Fruit fly (Drosophila melanogaster) whole organism, embryonic: ENCODE data around the gene dunk.

Experiments
- BEAF-32 ChIP-seq: fragments of 200-800 bp; sonication (Bioruptor generic); optimal IDR thresholded peaks from 3 replicates; lab custom pipeline; 2017; ENCODE audit warnings: missing biosample characterization, missing genetic modification characterization, mild to moderate bottlenecking, moderate library complexity, missing genetic modification reagents
- CG1024 ChIP-seq: fragments of 200-800 bp; sonication (Bioruptor generic); IDR thresholded peaks from 2 replicates; pipeline ENCODE4 v1.3.6; 2022; ENCODE audit warnings: missing biosample characterization, missing genetic modification characterization
- CG11560 ChIP-seq: fragments of 200-800 bp; sonication (Bioruptor generic); IDR thresholded peaks from 3 replicates; pipeline ENCODE4 v1.3.6; 2022; ENCODE audit warnings: missing biosample characterization, missing genetic modification characterization
- CG11723 ChIP-seq: fragments of 200-800 bp; sonication (Bioruptor generic); optimal IDR thresholded peaks from 2 replicates; lab custom pipeline; 2017; ENCODE audit warnings: missing biosample characterization, mild to moderate bottlenecking, missing genetic modification characterization
- CG14860 ChIP-seq: fragments of 200-800 bp; sonication (Bioruptor generic); IDR thresholded peaks from 3 replicates; pipeline ENCODE4 v1.3.6; 2022; ENCODE audit warnings: missing biosample characterization, missing genetic modification characterization; ENCODE audit not compliant: partially characterized antibody
- CG1602 ChIP-seq: fragments of 200-800 bp; sonication (Bioruptor generic); optimal IDR thresholded peaks from 3 replicates; lab custom pipeline; 2016; ENCODE audit warnings: missing biosample characterization, missing genetic modification characterization
- CG1603 ChIP-seq: fragments of 200-800 bp; sonication (Bioruptor generic); optimal IDR thresholded peaks from 2 replicates; lab custom pipeline; 2019; ENCODE audit warnings: missing biosample characterization, mild to moderate bottlenecking, missing genetic modification characterization, moderate library complexity
- CG2116 ChIP-seq: fragments of 200-800 bp; sonication (Bioruptor generic); optimal IDR thresholded peaks from 3 replicates; lab custom pipeline; 2018; ENCODE audit warnings: missing biosample characterization, mild to moderate bottlenecking, missing genetic modification characterization
- CG2129 ChIP-seq: fragments of 200-800 bp; sonication (Bioruptor generic); IDR thresholded peaks from 2 replicates; pipeline ENCODE4 v1.3.6; 2022; ENCODE audit warnings: missing biosample characterization, missing genetic modification characterization; ENCODE audit not compliant: partially characterized antibody
- CG2889 ChIP-seq: fragments of 200-800 bp; sonication (Bioruptor generic); IDR thresholded peaks from 3 replicates; pipeline ENCODE4 v1.3.6; 2022; ENCODE audit warnings: missing biosample characterization, missing genetic modification characterization
- CG30020 ChIP-seq: fragments of 200-800 bp; optimal IDR thresholded peaks from 2 replicates; lab custom pipeline; 2019; ENCODE audit warnings: missing biosample characterization, mild to moderate bottlenecking, missing genetic modification characterization, moderate library complexity
- CG3995 ChIP-seq: fragments of 200-800 bp; sonication (Bioruptor generic); optimal IDR thresholded peaks from 3 replicates; lab custom pipeline; 2016; ENCODE audit warnings: missing biosample characterization, missing genetic modification characterization
- CG42726 ChIP-seq: fragments of 200-800 bp; sonication (Bioruptor generic); IDR thresholded peaks from 2 replicates; pipeline ENCODE4 v1.3.6; 2022; ENCODE audit warnings: missing biosample characterization, missing genetic modification characterization; ENCODE audit not compliant: partially characterized antibody
- CG5953 ChIP-seq: fragments of 200-800 bp; sonication (Bioruptor generic); IDR thresholded peaks from 2 replicates; pipeline ENCODE4 v1.3.6; 2022; ENCODE audit warnings: missing biosample characterization, missing genetic modification characterization
- CG7357 ChIP-seq: fragments of 200-800 bp; sonication (Bioruptor generic); IDR thresholded peaks from 3 replicates; pipeline ENCODE4 v1.3.6; 2022; ENCODE audit warnings: missing biosample characterization, missing genetic modification characterization
- CG8290 ChIP-seq, 3 experiments: fragments of 200-800 bp; sonication (Bioruptor generic); optimal IDR thresholded peaks; 2 replicates each; lab custom pipeline; 2016 to 2019; ENCODE audit warnings: missing biosample characterization in 3 of 3, missing genetic modification characterization in 3 of 3, mild to moderate bottlenecking in 2 of 3, moderate library complexity in 1 of 3
- CG9727 ChIP-seq: fragments of 200-800 bp; sonication (Bioruptor generic); optimal IDR thresholded peaks from 3 replicates; lab custom pipeline; 2017; ENCODE audit warnings: missing biosample characterization, mild to moderate bottlenecking, missing genetic modification characterization
- Camta ChIP-seq: fragments of 200-800 bp; sonication (Bioruptor generic); optimal IDR thresholded peaks from 2 replicates; lab custom pipeline; 2016; ENCODE audit warnings: missing biosample characterization, missing genetic modification characterization
- Chrac-16 ChIP-seq: fragments of 200-800 bp; sonication (Bioruptor generic); optimal IDR thresholded peaks from 3 replicates; lab custom pipeline; 2016; ENCODE audit warnings: missing biosample characterization, missing genetic modification characterization
- D19A ChIP-seq: fragments of 200-800 bp; optimal IDR thresholded peaks from 3 replicates; lab custom pipeline; 2019; ENCODE audit warnings: missing biosample characterization, mild to moderate bottlenecking, missing genetic modification characterization, moderate library complexity
- Dll ChIP-seq: fragments of 200-800 bp; sonication (Bioruptor generic); IDR thresholded peaks from 4 replicates; pipeline ENCODE4 v1.3.6; 2022; ENCODE audit warnings: missing biosample characterization, missing genetic modification characterization; ENCODE audit not compliant: partially characterized antibody
- Ets65A ChIP-seq: fragments of 200-800 bp; sonication (Bioruptor generic); peaks from one replicate; lab custom pipeline; 2016; ENCODE audit warnings: missing biosample characterization, missing genetic modification characterization
- Ets97D ChIP-seq: fragments of 200-800 bp; sonication (Bioruptor generic); optimal IDR thresholded peaks from 3 replicates; lab custom pipeline; 2016; ENCODE audit warnings: missing biosample characterization, missing genetic modification characterization
- Hr3 ChIP-seq: fragments of 200-800 bp; sonication (Bioruptor generic); optimal IDR thresholded peaks from 3 replicates; lab custom pipeline; 2016; ENCODE audit warnings: missing biosample characterization, missing genetic modification characterization
- Hsf ChIP-seq: fragments of 200-800 bp; sonication (Bioruptor generic); optimal IDR thresholded peaks from 3 replicates; lab custom pipeline; 2016; ENCODE audit warnings: missing biosample characterization, missing genetic modification characterization
- Lhr ChIP-seq: fragments of 200-800 bp; sonication (Bioruptor generic); optimal IDR thresholded peaks from 3 replicates; lab custom pipeline; 2017; ENCODE audit warnings: mild to moderate bottlenecking, missing biosample characterization, missing genetic modification reagents, missing genetic modification characterization
- Neu2 ChIP-seq: fragments of 200-800 bp; sonication (Bioruptor generic); optimal IDR thresholded peaks from 3 replicates; lab custom pipeline; 2016; ENCODE audit warnings: missing biosample characterization, missing genetic modification characterization, borderline replicate concordance
- Scr ChIP-seq: fragments of 200-800 bp; sonication (Bioruptor generic); IDR thresholded peaks from 2 replicates; pipeline ENCODE4 v1.3.6; 2022; ENCODE audit warnings: missing biosample characterization, missing genetic modification characterization; ENCODE audit not compliant: partially characterized antibody
- Sry-δ ChIP-seq: fragments of 200-800 bp; sonication (Bioruptor generic); optimal IDR thresholded peaks from 2 replicates; lab custom pipeline; 2016; ENCODE audit warnings: missing biosample characterization, missing genetic modification characterization
- Xbp1 ChIP-seq: fragments of 200-800 bp; sonication (Bioruptor generic); optimal IDR thresholded peaks from 3 replicates; lab custom pipeline; 2016; ENCODE audit warnings: missing biosample characterization, mild to moderate bottlenecking, missing genetic modification characterization
- ab ChIP-seq: fragments of 200-800 bp; sonication (Bioruptor generic); optimal IDR thresholded peaks from 2 replicates; lab custom pipeline; 2016; ENCODE audit warnings: missing biosample characterization, missing genetic modification characterization
- amos ChIP-seq: fragments of 200-800 bp; sonication (Bioruptor generic); IDR thresholded peaks from 2 replicates; pipeline ENCODE4 v1.3.6; 2022; ENCODE audit warnings: missing biosample characterization, missing genetic modification characterization; ENCODE audit not compliant: partially characterized antibody
- ash1 ChIP-seq: fragments of 200-800 bp; sonication (Bioruptor generic); optimal IDR thresholded peaks from 2 replicates; lab custom pipeline; 2018; ENCODE audit warnings: missing biosample characterization, mild to moderate bottlenecking, missing genetic modification characterization
- bbx ChIP-seq: fragments of 200-800 bp; sonication (Bioruptor generic); IDR thresholded peaks from 2 replicates; pipeline ENCODE4 v1.3.6; 2022; ENCODE audit warnings: missing biosample characterization, missing genetic modification characterization; ENCODE audit not compliant: partially characterized antibody
- eve ChIP-seq, 2 experiments: fragments of >200 bp; optimal IDR thresholded peaks; 2 replicates each; lab custom pipeline; 2017; ENCODE audit warnings: missing biosample characterization in 2 of 2, missing genetic modification characterization in 2 of 2
- gem ChIP-seq: fragments of 200-800 bp; sonication (Bioruptor generic); optimal IDR thresholded peaks from 2 replicates; lab custom pipeline; 2019; ENCODE audit warnings: missing biosample characterization, mild to moderate bottlenecking, missing genetic modification characterization, moderate library complexity
- hbn ChIP-seq: fragments of 200-800 bp; sonication (Bioruptor generic); IDR thresholded peaks from 2 replicates; pipeline ENCODE4 v1.3.6; 2022; ENCODE audit warnings: missing biosample characterization, missing genetic modification characterization; ENCODE audit not compliant: partially characterized antibody
- jumu ChIP-seq: fragments of 200-800 bp; sonication (Bioruptor generic); optimal IDR thresholded peaks from 3 replicates; lab custom pipeline; 2016; ENCODE audit warnings: missing biosample characterization, missing genetic modification characterization
- nerfin-2 ChIP-seq: fragments of 200-800 bp; sonication (Bioruptor generic); IDR thresholded peaks from 2 replicates; pipeline ENCODE4 v1.3.6; 2022; ENCODE audit warnings: missing biosample characterization, missing genetic modification characterization; ENCODE audit not compliant: partially characterized antibody
- p53 ChIP-seq: fragments of 200-800 bp; sonication (Bioruptor generic); optimal IDR thresholded peaks from 2 replicates; lab custom pipeline; 2016; ENCODE audit warnings: missing biosample characterization, missing genetic modification characterization
- phol ChIP-seq: fragments of 200-800 bp; sonication (Bioruptor generic); optimal IDR thresholded peaks from 3 replicates; lab custom pipeline; 2018; ENCODE audit warnings: missing biosample characterization, mild to moderate bottlenecking, missing genetic modification characterization, moderate library complexity
- pzg ChIP-seq: fragments of 200-800 bp; sonication (Bioruptor generic); optimal IDR thresholded peaks from 3 replicates; lab custom pipeline; 2018; ENCODE audit warnings: missing biosample characterization, mild to moderate bottlenecking, missing genetic modification characterization, moderate library complexity
- repo ChIP-seq: fragments of 200-800 bp; sonication (Bioruptor generic); optimal IDR thresholded peaks from 2 replicates; lab custom pipeline; 2016; ENCODE audit warnings: missing biosample characterization, missing genetic modification characterization
- row ChIP-seq: fragments of 200-800 bp; sonication (Bioruptor generic); IDR thresholded peaks from 3 replicates; pipeline ENCODE4 v1.3.6; 2022; ENCODE audit warnings: missing biosample characterization, missing genetic modification characterization
- sens ChIP-seq: fragments of 200-800 bp; sonication (Bioruptor generic); peaks from one replicate; lab custom pipeline; 2016; ENCODE audit warnings: missing biosample characterization, missing genetic modification characterization
- ssp ChIP-seq: fragments of 200-800 bp; sonication (Bioruptor generic); IDR thresholded peaks from 2 replicates; pipeline ENCODE4 v1.3.6; 2022; ENCODE audit warnings: missing biosample characterization, missing genetic modification characterization
- stwl ChIP-seq: fragments of 200-800 bp; sonication (Bioruptor generic); optimal IDR thresholded peaks from 3 replicates; lab custom pipeline; 2018; ENCODE audit warnings: missing biosample characterization, mild to moderate bottlenecking, missing genetic modification characterization, moderate library complexity

The dunk gene

DNA sequence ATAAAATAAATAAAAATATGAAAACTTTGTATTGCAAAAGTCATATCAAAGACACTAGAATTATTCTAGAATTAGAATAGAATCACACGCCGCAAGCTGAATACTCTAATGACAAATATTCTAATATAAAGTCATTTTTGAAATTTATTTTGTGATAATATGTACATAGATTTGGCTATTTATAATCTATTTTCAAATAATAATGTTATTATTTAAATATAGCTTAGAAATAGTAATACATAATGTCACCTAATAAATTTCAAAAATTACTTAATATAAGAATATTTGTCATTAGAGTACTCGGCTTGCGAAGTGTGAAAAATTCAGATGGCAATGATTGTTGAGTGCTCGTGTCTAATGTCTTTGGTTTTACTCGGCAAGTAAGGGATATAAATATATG, 37.0 kb upstream of the dunk start:
- TF ChIP-seq D19A (tag; lab: Kevin White, UChicago) = peak; percentile 95
- TF ChIP-seq, all 482 proteins: peak for 1; not testable (repeated sequence) for 481

DNA sequence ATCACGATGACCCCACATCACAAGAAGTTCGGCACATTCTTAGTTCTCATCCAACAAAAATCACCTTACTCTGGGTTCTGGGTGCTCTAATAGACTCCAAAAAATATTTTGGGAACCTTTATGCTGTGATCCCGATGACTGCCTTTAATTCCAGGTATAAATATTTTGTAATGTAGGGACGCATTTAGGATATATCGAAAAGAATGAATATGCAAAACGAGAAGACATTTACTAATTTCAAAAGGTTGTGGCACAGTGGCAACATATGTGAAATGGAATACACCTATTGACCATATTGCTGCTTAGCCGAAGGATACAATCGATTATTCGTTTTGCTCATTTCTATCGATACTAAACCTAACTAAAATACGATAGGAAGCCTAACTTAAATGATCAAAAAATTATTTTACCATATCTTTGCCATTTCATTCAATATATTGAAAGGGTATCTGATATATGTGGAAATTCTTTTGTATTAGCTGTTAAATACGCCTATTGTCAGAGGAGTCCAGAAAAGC, 30.5 kb upstream of the dunk start, which contains the start of gene CG3651:
Gene CG3651, plus strand, starts transcription at position 468 of the 518 bp plus-strand sequence.
- TF ChIP-seq CG1603 (tag; lab: Kevin White, UChicago) (peak; percentile 80), ab (GFP tag; lab: Kevin White, UChicago) (no peak), stwl (tag; lab: Kevin White, UChicago) (peak; percentile 56), Dll (GFP tag; lab: Robert Waterston, UW) (peak; percentile 77), Ets97D (peak; percentile 32), CG2129 (GFP tag; lab: Robert Waterston, UW) (0 out of 2 replicates have a peak, but pooled peaks have one; percentile 14), Camta (GFP tag; lab: Kevin White, UChicago) (no peak), Hsf (GFP tag; lab: Kevin White, UChicago) (peak; percentile 13), Ets65A (GFP tag; lab: Kevin White, UChicago) (peak; percentile 74), Xbp1 (GFP tag; lab: Kevin White, UChicago) (peak; percentile 2), sens (GFP tag; lab: Kevin White, UChicago) (peak; percentile 73), CG3995 (no peak), jumu (GFP tag; lab: Kevin White, UChicago) (peak; percentile 28), Neu2 (GFP tag; lab: Kevin White, UChicago) (peak; percentile 17), repo (GFP tag; lab: Kevin White, UChicago) (peak; percentile 6), CG8290 (GFP tag; optimal IDR thresholded peaks at IDR 0.05; lab: Kevin White, UChicago) (peak; percentile 64), CG8290 (tag; optimal IDR thresholded peaks at IDR 0.05; lab: Kevin White, UChicago) (peak; percentile 33 to 34), CG42726 (GFP tag; lab: Robert Waterston, UW) (no peak), CG11723 (GFP tag; lab: Kevin White, UChicago) (peak; percentile 37), ash1 (GFP tag; lab: Kevin White, UChicago) (no peak), CG30020 (tag; lab: Kevin White, UChicago) (peak; percentile 79), bbx (GFP tag; lab: Robert Waterston, UW) (peak; percentile 10; the same call in 1 of the 2 replicates), Sry-δ (peak; percentile 62), CG1602 (no peak), hbn (GFP tag; lab: Robert Waterston, UW) (peak; percentile 36), ssp (GFP tag; lab: Robert Waterston, UW) (peak; percentile 77), CG5953 (no peak), CG11560 (tag; lab: Robert Waterston, UW) (no peak), phol (tag; lab: Kevin White, UChicago) (peak; percentile 32), CG14860 (GFP tag; lab: Robert Waterston, UW) (peak; percentile 21; the same call in 1 of the 3 replicates), eve (GFP tag; optimal IDR thresholded peaks at IDR 0.05; lab: Kevin White, UChicago) (peak in 1 of 2 experiments; percentile 27), CG9727 (GFP tag; lab: Kevin White, UChicago) (no peak), Hr3 (GFP tag; lab: Kevin White, UChicago) (no peak), p53 (GFP tag; lab: Kevin White, UChicago) (no peak), Lhr (peak; percentile 57), CG7357 (GFP tag; lab: Robert Waterston, UW) (peak; percentile 54; the same call in 1 of the 3 replicates), BEAF-32 (GFP tag; lab: Kevin White, UChicago) (peak; percentile 63), gem (peak; percentile 15), Chrac-16 (GFP tag; lab: Kevin White, UChicago) (no peak), amos (GFP tag; lab: Robert Waterston, UW) (peak; percentile 68), pzg (GFP tag; lab: Kevin White, UChicago) (peak; percentile 10), Scr (peak; percentile 70), CG2116 (GFP tag; lab: Kevin White, UChicago) (peak; percentile 92), CG1024 (peak; percentile 86), row (GFP tag; lab: Robert Waterston, UW) (peak; percentile 69; the same call in 2 of the 3 replicates), CG2889 (GFP tag; lab: Robert Waterston, UW) (no peak), nerfin-2 (GFP tag; lab: Robert Waterston, UW) (0 out of 2 replicates have a peak, but pooled peaks have one; percentile 29)
